Fruit fly (Drosophila melanogaster) whole organism, embryonic: ENCODE results near the gene chic.
A peak's percentile ranks its signal among the peaks of the same experiment; 100 is the strongest.

Source experiments
- Antp ChIP-seq: fragments of 200-800 bp; sonication (Bioruptor generic); optimal IDR thresholded peaks from 3 replicates; lab custom pipeline; 2016; ENCODE audit warnings: missing biosample characterization, missing genetic modification characterization
- Atf3 ChIP-seq: fragments of 200-800 bp; sonication (Bioruptor generic); optimal IDR thresholded peaks from 3 replicates; lab custom pipeline; 2016; ENCODE audit warnings: missing biosample characterization, missing genetic modification characterization
- CG11093 ChIP-seq: fragments of 200-800 bp; sonication (Bioruptor generic); IDR thresholded peaks from 3 replicates; pipeline ENCODE4 v1.3.6; 2022; ENCODE audit warnings: missing biosample characterization, missing genetic modification characterization
- CG1233 ChIP-seq: fragments of 200-800 bp; sonication (Bioruptor generic); optimal IDR thresholded peaks from 4 replicates; lab custom pipeline; 2018; ENCODE audit warnings: missing biosample characterization, mild to moderate bottlenecking, missing genetic modification characterization
- CG12391 ChIP-seq: fragments of 200-800 bp; sonication (Bioruptor generic); optimal IDR thresholded peaks from 3 replicates; lab custom pipeline; 2018; ENCODE audit warnings: missing biosample characterization, mild to moderate bottlenecking, missing genetic modification characterization, moderate library complexity
- CG13123 ChIP-seq: fragments of 200-800 bp; sonication (Bioruptor generic); optimal IDR thresholded peaks from 2 replicates; lab custom pipeline; 2016; ENCODE audit warnings: missing biosample characterization, missing genetic modification characterization
- CG13287 ChIP-seq: fragments of 200-800 bp; sonication (Bioruptor generic); IDR thresholded peaks from 2 replicates; pipeline ENCODE4 v1.3.6; 2022; ENCODE audit warnings: missing biosample characterization, missing genetic modification characterization; ENCODE audit not compliant: partially characterized antibody
- CG18764 ChIP-seq: fragments of 200-800 bp; sonication (Bioruptor generic); optimal IDR thresholded peaks from 3 replicates; lab custom pipeline; 2016; ENCODE audit warnings: missing biosample characterization, missing genetic modification characterization
- CG31441 ChIP-seq: fragments of 200-800 bp; sonication (Bioruptor generic); IDR thresholded peaks from 2 replicates; pipeline ENCODE4 v1.3.6; 2022; ENCODE audit warnings: missing biosample characterization, missing genetic modification characterization
- CG3163 ChIP-seq: fragments of 200-800 bp; sonication (Bioruptor generic); optimal IDR thresholded peaks from 3 replicates; lab custom pipeline; 2016; ENCODE audit warnings: missing biosample characterization, missing genetic modification characterization
- CG32772 ChIP-seq: fragments of 200-800 bp; sonication (Bioruptor generic); IDR thresholded peaks from 2 replicates; pipeline ENCODE4 v1.3.6; 2022; ENCODE audit warnings: missing biosample characterization, missing genetic modification characterization
- CG4282 ChIP-seq: fragments of 200-800 bp; sonication (Bioruptor generic); optimal IDR thresholded peaks from 2 replicates; lab custom pipeline; 2016; ENCODE audit warnings: missing biosample characterization, missing genetic modification characterization
- CG4360 ChIP-seq: fragments of 200-800 bp; sonication (Bioruptor generic); IDR thresholded peaks from 2 replicates; pipeline ENCODE4 v1.3.6; 2022; ENCODE audit warnings: missing biosample characterization, missing genetic modification characterization
- CG7786 ChIP-seq: fragments of 200-800 bp; sonication (Bioruptor generic); optimal IDR thresholded peaks from 2 replicates; lab custom pipeline; 2016; ENCODE audit warnings: missing biosample characterization, missing genetic modification characterization
- CG8765 ChIP-seq: fragments of 200-800 bp; sonication (Bioruptor generic); IDR thresholded peaks from 2 replicates; pipeline ENCODE4 v1.3.6; 2022; ENCODE audit warnings: missing biosample characterization, missing genetic modification characterization
- CG9215 ChIP-seq: fragments of 200-800 bp; sonication (Bioruptor generic); IDR thresholded peaks from 2 replicates; pipeline ENCODE4 v1.3.6; 2022; ENCODE audit warnings: missing biosample characterization, missing genetic modification characterization
- Dll ChIP-seq: fragments of 200-800 bp; sonication (Bioruptor generic); IDR thresholded peaks from 4 replicates; pipeline ENCODE4 v1.3.6; 2022; ENCODE audit warnings: missing biosample characterization, missing genetic modification characterization; ENCODE audit not compliant: partially characterized antibody
- Ets97D ChIP-seq: fragments of 200-800 bp; sonication (Bioruptor generic); optimal IDR thresholded peaks from 3 replicates; lab custom pipeline; 2016; ENCODE audit warnings: missing biosample characterization, missing genetic modification characterization
- Fer3 ChIP-seq: fragments of 200-800 bp; sonication (Bioruptor generic); optimal IDR thresholded peaks from 2 replicates; lab custom pipeline; 2018; ENCODE audit warnings: missing biosample characterization, mild to moderate bottlenecking, missing genetic modification characterization, moderate library complexity
- H15 ChIP-seq: fragments of 200-800 bp; sonication (Bioruptor generic); IDR thresholded peaks from 3 replicates; pipeline ENCODE4 v1.3.6; 2022; ENCODE audit warnings: missing biosample characterization, missing genetic modification characterization
- HLH3B ChIP-seq: fragments of 200-800 bp; sonication (Bioruptor generic); IDR thresholded peaks from 2 replicates; pipeline ENCODE4 v1.3.6; 2022; ENCODE audit warnings: missing biosample characterization, missing genetic modification characterization
- Hey ChIP-seq: fragments of 200-800 bp; sonication (Bioruptor generic); optimal IDR thresholded peaks from 3 replicates; lab custom pipeline; 2018; ENCODE audit warnings: missing biosample characterization, mild to moderate bottlenecking, missing genetic modification characterization
- Lpt ChIP-seq: fragments of >200 bp; optimal IDR thresholded peaks from 2 replicates; lab custom pipeline; 2018; ENCODE audit warnings: missing biosample characterization, missing genetic modification characterization
- MTF-1 ChIP-seq: fragments of 200-800 bp; sonication (Bioruptor generic); optimal IDR thresholded peaks from 2 replicates; lab custom pipeline; 2018; ENCODE audit warnings: missing biosample characterization, mild to moderate bottlenecking, missing genetic modification characterization, borderline replicate concordance
- Max ChIP-seq: fragments of 200-800 bp; sonication (Bioruptor generic); optimal IDR thresholded peaks from 2 replicates; lab custom pipeline; 2016; ENCODE audit warnings: missing biosample characterization, mild to moderate bottlenecking, missing genetic modification characterization
- Meics ChIP-seq: fragments of 200-800 bp; sonication (Bioruptor generic); optimal IDR thresholded peaks from 2 replicates; lab custom pipeline; 2017; ENCODE audit warnings: missing biosample characterization, mild to moderate bottlenecking, missing genetic modification characterization
- Nf-YA ChIP-seq: fragments of 200-800 bp; sonication (Bioruptor generic); IDR thresholded peaks from 2 replicates; pipeline ENCODE4 v1.3.6; 2022; ENCODE audit warnings: missing biosample characterization, missing genetic modification characterization
- Poxn ChIP-seq: fragments of 200-800 bp; sonication (Bioruptor generic); IDR thresholded peaks from 2 replicates; pipeline ENCODE4 v1.3.6; 2022; ENCODE audit warnings: missing biosample characterization, missing genetic modification characterization
- Rx ChIP-seq: fragments of 200-800 bp; sonication (Bioruptor generic); IDR thresholded peaks from 2 replicates; pipeline ENCODE4 v1.3.6; 2022; ENCODE audit warnings: missing biosample characterization, missing genetic modification characterization
- YL-1 ChIP-seq: fragments of 200-800 bp; sonication (Bioruptor generic); optimal IDR thresholded peaks from 3 replicates; lab custom pipeline; 2017; ENCODE audit warnings: missing biosample characterization, mild to moderate bottlenecking, missing genetic modification characterization
- ato ChIP-seq: fragments of 200-800 bp; sonication (Bioruptor generic); IDR thresholded peaks from 2 replicates; pipeline ENCODE4 v1.3.6; 2022; ENCODE audit warnings: missing biosample characterization, missing genetic modification characterization; ENCODE audit not compliant: partially characterized antibody
- bowl ChIP-seq: fragments of 200-800 bp; sonication (Bioruptor generic); IDR thresholded peaks from 2 replicates; pipeline ENCODE4 v1.3.6; 2022; ENCODE audit warnings: missing biosample characterization, missing genetic modification characterization
- cad ChIP-seq: fragments of >200 bp; optimal IDR thresholded peaks from 2 replicates; lab custom pipeline; 2017; ENCODE audit warnings: missing biosample characterization, missing genetic modification characterization
- emc ChIP-seq: fragments of 200-800 bp; sonication (Bioruptor generic); optimal IDR thresholded peaks from 2 replicates; lab custom pipeline; 2016; ENCODE audit warnings: missing biosample characterization, missing genetic modification characterization
- eve ChIP-seq, 2 experiments: fragments of >200 bp; optimal IDR thresholded peaks; 2 replicates each; lab custom pipeline; 2017; ENCODE audit warnings: missing biosample characterization in 2 of 2, missing genetic modification characterization in 2 of 2
- gce ChIP-seq: fragments of 200-800 bp; sonication (Bioruptor generic); IDR thresholded peaks from 3 replicates; pipeline ENCODE4 v1.3.6; 2022; ENCODE audit warnings: missing biosample characterization, missing genetic modification characterization
- gcm2 ChIP-seq: fragments of 200-800 bp; sonication (Bioruptor generic); optimal IDR thresholded peaks from 2 replicates; lab custom pipeline; 2016; ENCODE audit warnings: missing biosample characterization, missing genetic modification characterization
- jing ChIP-seq: fragments of 200-800 bp; sonication (Bioruptor generic); optimal IDR thresholded peaks from 2 replicates; lab custom pipeline; 2018; ENCODE audit warnings: missing biosample characterization, mild to moderate bottlenecking, missing genetic modification characterization
- kay ChIP-seq: fragments of 200-800 bp; sonication (Bioruptor generic); optimal IDR thresholded peaks from 2 replicates; lab custom pipeline; 2016; ENCODE audit warnings: missing biosample characterization, missing genetic modification characterization
- kni ChIP-seq: fragments of 200-800 bp; sonication (Bioruptor generic); optimal IDR thresholded peaks from 3 replicates; lab custom pipeline; 2017; ENCODE audit warnings: mild to moderate bottlenecking, missing biosample characterization, missing genetic modification reagents, missing genetic modification characterization
- luna ChIP-seq: fragments of 200-800 bp; sonication (Bioruptor generic); optimal IDR thresholded peaks from 2 replicates; lab custom pipeline; 2016; ENCODE audit warnings: missing biosample characterization, missing genetic modification characterization
- mld ChIP-seq: fragments of 200-800 bp; sonication (Bioruptor generic); IDR thresholded peaks from 3 replicates; pipeline ENCODE4 v1.3.6; 2022; ENCODE audit warnings: missing biosample characterization, missing genetic modification characterization; ENCODE audit not compliant: partially characterized antibody
- nau ChIP-seq: fragments of 200-800 bp; sonication (Bioruptor generic); optimal IDR thresholded peaks from 3 replicates; lab custom pipeline; 2017; ENCODE audit warnings: missing biosample characterization, mild to moderate bottlenecking, missing genetic modification characterization, missing genetic modification reagents
- otp ChIP-seq: fragments of 200-800 bp; sonication (Bioruptor generic); IDR thresholded peaks from 3 replicates; pipeline ENCODE4, ENCODE4 v1.3.6; 2022; ENCODE audit warnings: missing biosample characterization, missing genetic modification characterization
- psq ChIP-seq: fragments of 200-800 bp; sonication (Bioruptor generic); optimal IDR thresholded peaks from 2 replicates; lab custom pipeline; 2017; ENCODE audit warnings: missing biosample characterization, missing genetic modification characterization
- sc ChIP-seq, 3 experiments: fragments of >200 bp in 2 of 3; fragments of 200-800 bp in 1 of 3; sonication (Bioruptor generic) in 1 of 3; optimal IDR thresholded peaks; 2 replicates in 2 of 3; 3 replicates in 1 of 3; lab custom pipeline; 2017; ENCODE audit warnings: mild to moderate bottlenecking in 1 of 3, missing biosample characterization in 1 of 3, missing genetic modification characterization in 1 of 3, missing genetic modification reagents in 1 of 3
- slou ChIP-seq: fragments of 200-800 bp; sonication (Bioruptor generic); optimal IDR thresholded peaks from 3 replicates; lab custom pipeline; 2016; ENCODE audit warnings: missing biosample characterization, missing genetic modification characterization
- slp2 ChIP-seq: fragments of 200-800 bp; sonication (Bioruptor generic); optimal IDR thresholded peaks from 2 replicates; lab custom pipeline; 2016; ENCODE audit warnings: missing biosample characterization, missing genetic modification characterization
- unc-4 ChIP-seq: fragments of 200-800 bp; sonication (Bioruptor generic); IDR thresholded peaks from 2 replicates; pipeline ENCODE4 v1.3.6; 2022; ENCODE audit warnings: missing biosample characterization, missing genetic modification characterization; ENCODE audit not compliant: partially characterized antibody
- vvl ChIP-seq: fragments of 200-800 bp; sonication (Bioruptor generic); IDR thresholded peaks from 2 replicates; pipeline ENCODE4 v1.3.6; 2022; ENCODE audit warnings: missing biosample characterization, missing genetic modification characterization

chic gene

DNA sequence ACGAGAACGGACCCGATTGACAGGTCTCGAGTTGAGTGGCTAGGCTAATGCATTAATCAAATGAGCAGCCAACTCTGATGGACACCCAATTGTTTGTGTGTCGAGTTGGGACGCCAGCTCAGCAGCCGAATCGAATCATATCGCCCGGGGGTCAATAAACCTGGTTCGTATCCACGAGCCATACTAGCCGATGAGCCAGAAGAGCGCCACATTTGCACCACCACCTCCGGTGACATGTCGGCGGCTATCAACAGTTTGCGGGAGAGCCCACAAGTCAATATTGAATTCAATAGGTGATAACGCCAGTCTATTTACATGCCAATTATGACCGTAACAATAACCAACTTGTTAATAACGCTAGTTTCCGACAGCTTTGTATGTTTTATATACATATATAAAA, 6.7 kb downstream of the chic start (continued):
- TF ChIP-seq CG3163 (GFP tag; lab: Kevin White, UChicago) (peak; percentile 4), luna (GFP tag; lab: Kevin White, UChicago) (no peak), cad (GFP tag; lab: Kevin White, UChicago) (no peak), mld (no peak), MTF-1 (GFP tag; lab: Kevin White, UChicago) (peak; percentile 87), eve (GFP tag; optimal IDR thresholded peaks at IDR 0.05; lab: Kevin White, UChicago) (no peak), Fer3 (tag; lab: Kevin White, UChicago) (peak; percentile 63), Ets97D (no peak), psq (no peak), unc-4 (GFP tag; lab: Robert Waterston, UW) (no peak), vvl (GFP tag; lab: Robert Waterston, UW) (no peak), CG1233 (GFP tag; lab: Kevin White, UChicago) (peak; percentile 82), CG7786 (peak; percentile 0), nau (GFP tag; lab: Kevin White, UChicago) (peak; percentile 73), ato (GFP tag; lab: Robert Waterston, UW) (no peak), Dll (GFP tag; lab: Robert Waterston, UW) (no peak), CG18764 (GFP tag; lab: Kevin White, UChicago) (peak; percentile 63), CG12391 (tag; lab: Kevin White, UChicago) (peak; percentile 26), Atf3 (GFP tag; lab: Kevin White, UChicago) (no peak), kni (GFP tag; lab: Kevin White, UChicago) (peak; percentile 82), bowl (GFP tag; lab: Robert Waterston, UW) (no peak), CG9215 (GFP tag; lab: Robert Waterston, UW) (no peak), Antp (no peak), CG8765 (GFP tag; lab: Robert Waterston, UW) (no peak), Nf-YA (no peak), slp2 (GFP tag; lab: Kevin White, UChicago) (no peak), jing (peak; percentile 1), HLH3B (GFP tag; lab: Robert Waterston, UW) (peak; percentile 64; the same call in 1 of the 2 replicates), Poxn (no peak), CG4282 (no peak), Lpt (GFP tag; lab: Kevin White, UChicago) (no peak), Rx (GFP tag; lab: Robert Waterston, UW) (no peak; the same call in 1 of the 2 replicates), gce (GFP tag; lab: Robert Waterston, UW) (peak; percentile 63; the same call in 2 of the 3 replicates), otp (GFP tag; lab: Robert Waterston, UW) (peak; percentile 77; the same call in 2 of the 3 replicates), CG4360 (GFP tag; lab: Robert Waterston, UW) (0 out of 2 replicates have a peak, but pooled peaks have one; percentile 20), CG31441 (GFP tag; lab: Robert Waterston, UW) (peak; percentile 47; the same call in 1 of the 2 replicates), CG11093 (GFP tag; lab: Robert Waterston, UW) (no peak), kay (GFP tag; lab: Kevin White, UChicago) (no peak), emc (GFP tag; lab: Kevin White, UChicago) (no peak), CG13287 (no peak), CG32772 (GFP tag; lab: Robert Waterston, UW) (no peak), Hey (tag; lab: Kevin White, UChicago) (peak; percentile 62), slou (GFP tag; lab: Kevin White, UChicago) (no peak), H15 (GFP tag; lab: Robert Waterston, UW) (no peak), YL-1 (GFP tag; lab: Kevin White, UChicago) (peak; percentile 36), Max (GFP tag; lab: Kevin White, UChicago) (peak; percentile 14), gcm2 (GFP tag; lab: Kevin White, UChicago) (no peak), Meics (peak; percentile 60), CG13123 (peak; percentile 58), sc (optimal IDR thresholded peaks at IDR 0.05; lab: Kevin White, UChicago) (no peak), sc (GFP tag; optimal IDR thresholded peaks at IDR 0.05; lab: Kevin White, UChicago) (peak; percentile 55)
